Worm (Caenorhabditis elegans): Measurements from ENCODE around the gene acl-7.

acl-7 gene

ce11 chrII:12797211-12797794, 19.0 kb downstream of the acl-7 start:
- TF ChIP-seq flh-1 (GFP tag; optimal IDR thresholded peaks at IDR 0.05) (no peak), mep-1 (tag; optimal IDR thresholded peaks at IDR 0.05) (no peak), nhr-237 (tag; optimal IDR thresholded peaks at IDR 0.05) (no peak), lin-13 (tag; optimal IDR thresholded peaks at IDR 0.05) (no peak), nhr-28 (tag; optimal IDR thresholded peaks at IDR 0.05) (no peak), ces-1 (GFP tag; optimal IDR thresholded peaks at IDR 0.05) (peak; percentile 35), tbx-8 (GFP tag; optimal IDR thresholded peaks at IDR 0.05) (no peak)

- TF ChIP-seq ceh-83 (GFP tag; optimal IDR thresholded peaks at IDR 0.05) (no peak), mab-5 (tag; optimal IDR thresholded peaks at IDR 0.05) (no peak), sptf-1 (tag; optimal IDR thresholded peaks at IDR 0.05) (no peak), elt-3 (tag; optimal IDR thresholded peaks at IDR 0.05) (no peak), pha-4 (tag; optimal IDR thresholded peaks at IDR 0.05) (no peak), ztf-11 (tag; optimal IDR thresholded peaks at IDR 0.05) (no peak), ceh-43 (GFP tag; optimal IDR thresholded peaks at IDR 0.05) (no peak), unc-62 (GFP tag; optimal IDR thresholded peaks at IDR 0.05) (no peak), nhr-12 (tag; optimal IDR thresholded peaks at IDR 0.05) (no peak), lsy-2 (tag; optimal IDR thresholded peaks at IDR 0.05) (no peak)
Observed at ce11 chrII:12796040-12796502, 20.2 kb downstream of the acl-7 start, which contains the start of gene cpt-1. Gene cpt-1, minus strand, starts transcription at chrII:12796452.

- TF ChIP-seq ceh-43 (GFP tag; optimal IDR thresholded peaks at IDR 0.05): no peak
- no peak for TF ChIP-seq ham-2 (GFP tag; optimal IDR thresholded peaks at IDR 0.05)
- TF ChIP-seq cnd-1 (tag; optimal IDR thresholded peaks at IDR 0.05): no peak
- no peak for TF ChIP-seq snpc-4 (tag; optimal IDR thresholded peaks at IDR 0.05)
- TF ChIP-seq nhr-12 (tag; optimal IDR thresholded peaks at IDR 0.05): no peak
- TF ChIP-seq blmp-1 (tag; optimal IDR thresholded peaks at IDR 0.05): no peak
- no peak for TF ChIP-seq nhr-28 (tag; optimal IDR thresholded peaks at IDR 0.05)
- TF ChIP-seq mab-5 (tag; optimal IDR thresholded peaks at IDR 0.05): no peak
- TF ChIP-seq lin-32 (GFP tag; optimal IDR thresholded peaks at IDR 0.05): no peak
- TF ChIP-seq flh-1 (GFP tag; optimal IDR thresholded peaks at IDR 0.05): no peak
Observed at ce11 chrII:12795188-12795587, 21.1 kb downstream of the acl-7 start.

DNA sequence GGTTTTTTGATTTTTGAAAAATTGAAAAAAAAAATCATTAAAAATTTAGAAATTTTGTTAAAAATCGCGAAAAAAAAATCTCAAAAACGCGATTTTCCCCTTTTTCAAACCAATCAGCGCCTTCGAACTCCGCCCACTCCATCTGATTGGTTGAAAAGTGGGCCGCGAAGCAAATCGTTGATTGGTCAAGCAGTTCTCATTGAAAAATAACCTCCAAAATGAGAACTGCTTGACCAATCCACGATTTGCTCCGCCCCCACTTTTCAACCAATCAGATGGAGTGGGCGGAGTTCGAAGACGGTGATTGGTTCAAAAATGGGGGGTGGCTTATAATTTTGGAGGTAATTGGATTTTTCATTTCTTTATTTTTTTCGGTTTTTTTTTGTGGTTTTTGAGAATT, 25.9 kb downstream of the acl-7 start:
- no peak for TF ChIP-seq mls-2 (tag; optimal IDR thresholded peaks at IDR 0.05)
- TF ChIP-seq ces-1 (GFP tag; optimal IDR thresholded peaks at IDR 0.05): no peak
- no peak for TF ChIP-seq sem-2 (GFP tag; optimal IDR thresholded peaks at IDR 0.05)
- TF ChIP-seq hlh-1 (tag; optimal IDR thresholded peaks at IDR 0.05): no peak
- no peak for TF ChIP-seq pha-4 (tag; optimal IDR thresholded peaks at IDR 0.05)
- no peak for TF ChIP-seq blmp-1 (tag; optimal IDR thresholded peaks at IDR 0.05)
- no peak for TF ChIP-seq mab-5 (tag; optimal IDR thresholded peaks at IDR 0.05)
- TF ChIP-seq lin-32 (GFP tag; optimal IDR thresholded peaks at IDR 0.05): no peak
- no peak for TF ChIP-seq ceh-43 (GFP tag; optimal IDR thresholded peaks at IDR 0.05)
- no peak for TF ChIP-seq nhr-2 (tag; optimal IDR thresholded peaks at IDR 0.05)
- no peak for TF ChIP-seq unc-62 (GFP tag; optimal IDR thresholded peaks at IDR 0.05)
- TF ChIP-seq zip-8 (tag; optimal IDR thresholded peaks at IDR 0.05): no peak
- no peak for TF ChIP-seq nhr-28 (tag; optimal IDR thresholded peaks at IDR 0.05)
- TF ChIP-seq drap-1 (GFP tag; optimal IDR thresholded peaks at IDR 0.05): no peak
- no peak for TF ChIP-seq elt-3 (tag; optimal IDR thresholded peaks at IDR 0.05)
- no peak for TF ChIP-seq nhr-12 (tag; optimal IDR thresholded peaks at IDR 0.05)
- no peak for TF ChIP-seq nhr-76 (tag; optimal IDR thresholded peaks at IDR 0.05)
- no peak for TF ChIP-seq ceh-83 (GFP tag; optimal IDR thresholded peaks at IDR 0.05)

DNA sequence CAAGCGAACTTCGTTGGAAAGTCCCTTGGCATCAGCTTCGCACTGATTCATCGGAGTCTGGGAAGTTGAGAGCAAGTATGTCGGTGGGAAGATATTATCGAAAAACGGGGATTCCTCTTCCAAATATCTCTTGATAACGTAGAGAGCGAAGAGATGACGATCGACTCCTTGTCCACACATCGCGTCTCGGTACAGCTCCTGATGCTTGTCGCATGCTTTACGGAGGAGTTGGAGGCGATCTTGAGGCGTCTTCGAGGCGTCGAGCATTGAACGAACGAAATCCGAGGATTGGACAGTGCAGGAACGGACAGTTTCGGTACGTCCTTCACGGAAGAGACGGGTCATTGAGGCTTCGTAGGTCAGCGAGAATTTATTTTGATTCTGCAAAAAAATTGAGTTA, 26.8 kb downstream of the acl-7 start:
- no peak for TF ChIP-seq flh-1 (GFP tag; optimal IDR thresholded peaks at IDR 0.05)
- no peak for TF ChIP-seq lsy-2 (tag; optimal IDR thresholded peaks at IDR 0.05)
- TF ChIP-seq elt-3 (tag; optimal IDR thresholded peaks at IDR 0.05): no peak

DNA sequence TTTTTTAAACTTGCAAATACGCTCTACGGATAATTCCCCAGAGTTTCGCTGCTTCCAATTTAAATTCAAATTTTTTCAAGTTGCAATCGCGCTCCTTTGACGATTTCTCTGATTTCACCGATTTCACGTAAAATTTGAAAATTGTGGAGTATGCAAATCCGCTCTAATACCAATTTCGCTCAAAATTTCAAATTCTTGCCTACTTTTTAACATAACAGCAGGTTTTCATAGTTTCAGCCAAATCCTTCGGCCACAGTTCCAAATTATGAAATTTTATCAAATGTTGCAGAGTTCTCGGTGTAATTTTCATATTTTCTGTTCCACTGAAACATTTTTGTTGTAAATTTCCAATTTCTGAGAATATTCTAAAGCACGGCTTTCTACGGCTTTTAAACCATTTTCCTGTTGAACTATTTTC, 28.4 kb downstream of the acl-7 start, which contains the start of gene alkb-7:
alkb-7 (minus strand) TSS at position 323 of the 418 bp plus-strand sequence.
- TF ChIP-seq ceh-43 (GFP tag; optimal IDR thresholded peaks at IDR 0.05) (peak; percentile 29), elt-1 (tag; optimal IDR thresholded peaks at IDR 0.05; ENCODE audit: borderline replicate concordance, insufficient read depth) (no peak), lin-32 (GFP tag; optimal IDR thresholded peaks at IDR 0.05) (no peak)

Data from whole organism, mixed stage, embryonic.